Worm (Caenorhabditis elegans) whole organism, late embryonic: ENCODE results near the gene clec-221.
A peak's percentile ranks its signal among the peaks of the same experiment; 100 is the strongest.

ENCODE experiments used
- C08G9.2 ChIP-seq: sonication (generic microtip); optimal IDR thresholded peaks from 2 replicates; lab custom pipeline; 2016; ENCODE audit warnings: mild to moderate bottlenecking, missing genetic modification characterization, moderate library complexity, missing compliant biosample characterization
- K02D7.2 ChIP-seq: sonication (generic microtip); optimal IDR thresholded peaks from 2 replicates; lab custom pipeline; 2017; ENCODE audit warnings: mild to moderate bottlenecking, missing genetic modification characterization, missing compliant biosample characterization
- ahr-1 ChIP-seq: sonication (generic microtip); optimal IDR thresholded peaks from 2 replicates; lab custom pipeline; 2016; ENCODE audit warnings: missing genetic modification characterization, missing compliant biosample characterization
- ceh-14 ChIP-seq: sonication (generic microtip); optimal IDR thresholded peaks from 2 replicates; lab custom pipeline; 2016; ENCODE audit warnings: missing genotype, missing genetic modification characterization, missing compliant biosample characterization
- ceh-24 ChIP-seq: sonication (generic microtip); optimal IDR thresholded peaks from 2 replicates; lab custom pipeline; 2016; ENCODE audit warnings: mild to moderate bottlenecking, missing genetic modification characterization, missing compliant biosample characterization
- ceh-31 ChIP-seq: sonication (generic microtip); optimal IDR thresholded peaks from 2 replicates; lab custom pipeline; 2016; ENCODE audit warnings: missing genetic modification characterization, missing compliant biosample characterization
- ceh-34 ChIP-seq: sonication (generic microtip); optimal IDR thresholded peaks from 2 replicates; lab custom pipeline; 2016; ENCODE audit warnings: mild to moderate bottlenecking, missing genetic modification characterization, missing compliant biosample characterization
- ceh-45 ChIP-seq: fragments of 200-800 bp; sonication (Bioruptor generic); IDR thresholded peaks from 2 replicates; pipeline ENCODE4 v1.3.6; 2022; ENCODE audit warnings: missing genetic modification reagents, missing genetic modification characterization, missing compliant biosample characterization
- ceh-48 ChIP-seq: sonication (generic microtip); optimal IDR thresholded peaks from 2 replicates; lab custom pipeline; 2016; ENCODE audit warnings: missing genetic modification characterization, inconsistent platforms, missing compliant biosample characterization
- che-1 ChIP-seq: sonication (generic microtip); optimal IDR thresholded peaks from 2 replicates; lab custom pipeline; 2016; ENCODE audit warnings: mild to moderate bottlenecking, missing genetic modification characterization, missing compliant biosample characterization
- dmd-4 ChIP-seq: sonication (generic microtip); optimal IDR thresholded peaks from 2 replicates; lab custom pipeline; 2016; ENCODE audit warnings: borderline replicate concordance, missing genetic modification characterization, missing compliant biosample characterization
- dve-1 ChIP-seq: sonication (generic microtip); optimal IDR thresholded peaks from 2 replicates; lab custom pipeline; 2017; ENCODE audit warnings: antibody characterized with exemption, mild to moderate bottlenecking, missing genetic modification characterization, missing compliant biosample characterization
- elt-2 ChIP-seq: sonication (generic microtip); optimal IDR thresholded peaks from 2 replicates; lab custom pipeline; 2016; ENCODE audit warnings: missing genetic modification reagents, missing genetic modification characterization, missing compliant biosample characterization
- elt-4 ChIP-seq: sonication (generic microtip); optimal IDR thresholded peaks from 2 replicates; lab custom pipeline; 2016; ENCODE audit warnings: missing genetic modification characterization, missing compliant biosample characterization
- eyg-1 ChIP-seq: sonication (generic microtip); optimal IDR thresholded peaks from 2 replicates; lab custom pipeline; 2016; ENCODE audit warnings: missing genotype, missing genetic modification characterization, missing compliant biosample characterization
- fkh-10 ChIP-seq: fragments of 150-350 bp; optimal IDR thresholded peaks from 2 replicates; lab custom pipeline; 2014; ENCODE audit warnings: missing biosample characterization, missing genetic modification reagents, missing genetic modification characterization
- hlh-30 ChIP-seq: sonication (generic microtip); optimal IDR thresholded peaks from 2 replicates; lab custom pipeline; 2017; ENCODE audit warnings: antibody characterized with exemption, missing genetic modification characterization, missing compliant biosample characterization; ENCODE audit not compliant: insufficient read depth
- hlh-6 ChIP-seq: sonication (generic microtip); optimal IDR thresholded peaks from 2 replicates; lab custom pipeline; 2016; ENCODE audit warnings: missing genotype, missing genetic modification characterization, missing compliant biosample characterization
- hlh-8 ChIP-seq: sonication (generic microtip); optimal IDR thresholded peaks from 2 replicates; lab custom pipeline; 2016; ENCODE audit warnings: missing genotype, missing genetic modification characterization, missing compliant biosample characterization
- lim-6 ChIP-seq: sonication (generic microtip); optimal IDR thresholded peaks from 2 replicates; lab custom pipeline; 2016; ENCODE audit warnings: missing genetic modification characterization, missing compliant biosample characterization
- lin-11 ChIP-seq: fragments of 200-800 bp; sonication (Bioruptor generic); optimal IDR thresholded peaks from 2 replicates; lab custom pipeline; 2018; ENCODE audit warnings: mild to moderate bottlenecking, missing genetic modification characterization, missing compliant biosample characterization
- nfya-1 ChIP-seq: sonication (generic microtip); optimal IDR thresholded peaks from 2 replicates; lab custom pipeline; 2017; ENCODE audit warnings: missing genetic modification characterization, mild to moderate bottlenecking, missing compliant biosample characterization, antibody characterized with exemption, moderate library complexity
- odd-2 ChIP-seq: sonication (generic microtip); optimal IDR thresholded peaks from 2 replicates; lab custom pipeline; 2017; ENCODE audit warnings: antibody characterized with exemption, mild to moderate bottlenecking, missing genetic modification characterization, missing compliant biosample characterization
- pat-9 ChIP-seq: fragments of 200-800 bp; sonication (Bioruptor generic); optimal IDR thresholded peaks from 2 replicates; lab custom pipeline; 2018; ENCODE audit warnings: mild to moderate bottlenecking, missing genetic modification characterization, moderate library complexity, missing compliant biosample characterization
- pax-1 ChIP-seq: fragments of 150-350 bp; optimal IDR thresholded peaks from 2 replicates; lab custom pipeline; 2014; ENCODE audit warnings: missing biosample characterization, missing genetic modification characterization
- pha-2 ChIP-seq: sonication (generic microtip); optimal IDR thresholded peaks from 2 replicates; lab custom pipeline; 2017; ENCODE audit warnings: mild to moderate bottlenecking, missing genetic modification characterization, missing compliant biosample characterization
- pha-4 ChIP-seq: fragments of 150-350 bp; optimal IDR thresholded peaks from 2 replicates; lab custom pipeline; 2018; ENCODE audit warnings: missing biosample characterization, missing genetic modification reagents, missing genetic modification characterization
- sox-2 ChIP-seq: fragments of 200-800 bp; sonication (Bioruptor generic); IDR thresholded peaks from 2 replicates; pipeline ENCODE4 v1.3.6; 2022; ENCODE audit warnings: missing genetic modification reagents, missing genetic modification characterization, missing compliant biosample characterization
- tbx-2 ChIP-seq: sonication (generic microtip); optimal IDR thresholded peaks from 2 replicates; lab custom pipeline; 2016; ENCODE audit warnings: missing genetic modification characterization, missing compliant biosample characterization
- tbx-7 ChIP-seq: sonication (generic microtip); optimal IDR thresholded peaks from 2 replicates; lab custom pipeline; 2016; ENCODE audit warnings: missing genotype, missing genetic modification characterization, missing compliant biosample characterization
- ttx-3 ChIP-seq: sonication (generic microtip); optimal IDR thresholded peaks from 2 replicates; lab custom pipeline; 2016; ENCODE audit warnings: missing genetic modification reagents, missing genetic modification characterization, missing compliant biosample characterization
- unc-3 ChIP-seq, 2 experiments: fragments of 200-800 bp in 1 of 2; sonication (Bioruptor generic) in 1 of 2; sonication (generic microtip) in 1 of 2; conservative IDR thresholded peaks in 1 of 2; optimal IDR thresholded peaks in 1 of 2; 2 replicates each; pipeline versions ENCODE4 v1.3.6 to Lab custom; 2016 to 2022; ENCODE audit warnings: missing compliant biosample characterization in 2 of 2, missing genetic modification characterization in 2 of 2, missing genetic modification reagents in 1 of 2
- unc-42 ChIP-seq: sonication (generic microtip); optimal IDR thresholded peaks from 2 replicates; lab custom pipeline; 2016; ENCODE audit warnings: missing genotype, missing genetic modification characterization, missing compliant biosample characterization
- zip-5 ChIP-seq: sonication (generic microtip); optimal IDR thresholded peaks from 2 replicates; lab custom pipeline; 2016; ENCODE audit warnings: missing genetic modification characterization, missing compliant biosample characterization
- ztf-16 ChIP-seq: sonication (generic microtip); optimal IDR thresholded peaks from 2 replicates; lab custom pipeline; 2017; ENCODE audit warnings: missing genetic modification characterization, missing compliant biosample characterization

The clec-221 gene

ce11 chrV:10954334-10954733 lies at the start of gene clec-221:
Gene clec-221 (minus strand): TSS chrV:10954434.
- TF ChIP-seq unc-3 (GFP tag; conservative IDR thresholded peaks at IDR 0.05; lab: Robert Waterston, UW) (no peak), unc-3 (tag; optimal IDR thresholded peaks at IDR 0.05; lab: Kevin White, UChicago) (no peak), odd-2 (tag; lab: Kevin White, UChicago) (no peak), sox-2 (no peak), ceh-14 (tag; lab: Kevin White, UChicago) (no peak), lin-11 (no peak), ahr-1 (tag; lab: Kevin White, UChicago) (no peak), pax-1 (tag; lab: Kevin White, UChicago) (no peak), pat-9 (tag; lab: Kevin White, UChicago) (no peak), pha-2 (no peak), hlh-6 (no peak), zip-5 (tag; lab: Kevin White, UChicago) (no peak), pha-4 (tag; lab: Kevin White, UChicago) (no peak)

ce11 chrV:11002434-11002833 lies 48.2 kb upstream of the clec-221 start, which contains the start of gene F53B7.4:
Gene F53B7.4 (minus strand): TSS chrV:11002534.
- TF ChIP-seq K02D7.2 (tag; lab: Kevin White, UChicago) (no peak), ztf-16 (tag; lab: Kevin White, UChicago) (no peak), eyg-1 (tag; lab: Kevin White, UChicago) (no peak), C08G9.2 (tag; lab: Kevin White, UChicago) (no peak), odd-2 (tag; lab: Kevin White, UChicago) (no peak), dve-1 (tag; lab: Kevin White, UChicago) (no peak)

ce11 chrV:11000650-11001049 lies 46.4 kb upstream of the clec-221 start, which contains the start of gene isy-1:
Gene isy-1 (minus strand): TSS chrV:11000699.
- no peak for TF ChIP-seq ttx-3 (tag; lab: Kevin White, UChicago)
- peak; percentile 47 for TF ChIP-seq ceh-31
- TF ChIP-seq ceh-24: no peak
- peak; percentile 37 for TF ChIP-seq nfya-1
- TF ChIP-seq unc-42 (tag; lab: Kevin White, UChicago): peak; percentile 92
- TF ChIP-seq, all 69 proteins: peak for 3

- TF ChIP-seq K02D7.2 (tag; lab: Kevin White, UChicago) (no peak), che-1 (tag; lab: Kevin White, UChicago) (no peak), elt-4 (no peak), pha-4 (tag; lab: Kevin White, UChicago) (no peak), tbx-2 (tag; lab: Kevin White, UChicago) (no peak), ceh-45 (GFP tag; lab: Robert Waterston, UW) (no peak), ttx-3 (tag; lab: Kevin White, UChicago) (no peak), ceh-48 (no peak)
- TF ChIP-seq, all 69 proteins: peak for 0
These were observed 44.6 kb upstream of the clec-221 start, which contains the start of gene F53B7.7 for ce11 chrV:10998797-10999196. Gene F53B7.7 (plus strand): TSS chrV:10999097.

ce11 chrV:10991789-10992188 lies 37.6 kb upstream of the clec-221 start, which contains the start of gene frpr-9:
Gene frpr-9 (plus strand): TSS chrV:10992089.
- TF ChIP-seq ztf-16 (tag; lab: Kevin White, UChicago) (no peak), K02D7.2 (tag; lab: Kevin White, UChicago) (no peak), ceh-34 (tag; lab: Kevin White, UChicago) (no peak), lim-6 (no peak), zip-5 (tag; lab: Kevin White, UChicago) (no peak), eyg-1 (tag; lab: Kevin White, UChicago) (no peak), hlh-8 (tag; lab: Kevin White, UChicago) (no peak)

ce11 chrV:10981113-10981512 lies 26.9 kb upstream of the clec-221 start, which contains the start of gene fig-1:
Gene fig-1 (minus strand): TSS chrV:10981213.
- TF ChIP-seq elt-2 (no peak), fkh-10 (GFP tag; lab: Kevin White, UChicago) (no peak), lin-11 (no peak), dve-1 (tag; lab: Kevin White, UChicago) (no peak), pha-4 (tag; lab: Kevin White, UChicago) (no peak), dmd-4 (tag; lab: Kevin White, UChicago) (no peak), hlh-30 (no peak), ceh-34 (tag; lab: Kevin White, UChicago) (no peak), tbx-7 (tag; lab: Kevin White, UChicago) (no peak), ahr-1 (tag; lab: Kevin White, UChicago) (no peak), nfya-1 (no peak)
